Worm (Caenorhabditis elegans) whole organism, L3 larva: ENCODE data around the gene zyx-1.

Source experiments
- R02D3.7 ChIP-seq: fragments of 150-350 bp; optimal IDR thresholded peaks from 2 replicates; lab custom pipeline; 2014; ENCODE audit warnings: missing biosample characterization, missing genetic modification characterization
- ZK546.5 ChIP-seq: sonication (generic microtip); optimal IDR thresholded peaks from 2 replicates; lab custom pipeline; 2017; ENCODE audit warnings: missing biosample characterization, missing genetic modification characterization
- aly-2 ChIP-seq: fragments of 150-350 bp; optimal IDR thresholded peaks from 2 replicates; lab custom pipeline; 2014; ENCODE audit warnings: missing biosample characterization, missing genetic modification characterization
- ama-1 ChIP-seq: fragments of 150-350 bp; optimal IDR thresholded peaks from 2 replicates; lab custom pipeline; 2018
- ceh-28 ChIP-seq: fragments of 150-350 bp; optimal IDR thresholded peaks from 2 replicates; lab custom pipeline; 2014; ENCODE audit warnings: missing biosample characterization, missing genetic modification reagents, missing genetic modification characterization
- ceh-82 ChIP-seq: fragments of 150-350 bp; optimal IDR thresholded peaks from 2 replicates; lab custom pipeline; 2014; ENCODE audit warnings: missing biosample characterization, missing genetic modification characterization
- ceh-9 ChIP-seq: sonication (generic microtip); optimal IDR thresholded peaks from 2 replicates; lab custom pipeline; 2018; ENCODE audit warnings: missing biosample characterization, missing genetic modification characterization
- daf-12 ChIP-seq: fragments of 150-350 bp; optimal IDR thresholded peaks from 2 replicates; lab custom pipeline; 2014; ENCODE audit warnings: missing biosample characterization, missing genetic modification reagents, missing genetic modification characterization
- egl-27 ChIP-seq: sonication (generic microtip); optimal IDR thresholded peaks from 4 replicates; lab custom pipeline; 2017; ENCODE audit warnings: missing biosample characterization, missing genetic modification reagents, missing genetic modification characterization
- elt-1 ChIP-seq: fragments of 150-350 bp; optimal IDR thresholded peaks from 2 replicates; lab custom pipeline; 2014; ENCODE audit warnings: missing biosample characterization, missing genetic modification characterization
- elt-3 ChIP-seq, 3 experiments: fragments of 150-350 bp in 1 of 3; sonication (generic microtip) in 2 of 3; optimal IDR thresholded peaks; 2 replicates in 2 of 3; 4 replicates in 1 of 3; lab custom pipeline; 2014 to 2017; ENCODE audit warnings: missing biosample characterization in 3 of 3, missing genetic modification characterization in 3 of 3
- eor-1 ChIP-seq, 2 experiments: fragments of 150-350 bp; optimal IDR thresholded peaks; 2 replicates each; lab custom pipeline; 2014 to 2018; ENCODE audit warnings: missing biosample characterization in 2 of 2, missing genetic modification characterization in 2 of 2
- fkh-10 ChIP-seq: sonication (generic microtip); optimal IDR thresholded peaks from 2 replicates; lab custom pipeline; 2017; ENCODE audit warnings: missing biosample characterization, missing genetic modification reagents, missing genetic modification characterization
- hmg-11 ChIP-seq: sonication (generic microtip); optimal IDR thresholded peaks from 2 replicates; lab custom pipeline; 2016; ENCODE audit warnings: missing genetic modification characterization, missing compliant biosample characterization
- jun-1 ChIP-seq: fragments of 150-350 bp; optimal IDR thresholded peaks from 2 replicates; lab custom pipeline; 2014; ENCODE audit warnings: missing biosample characterization, missing genetic modification reagents, missing genetic modification characterization
- lin-39 ChIP-seq: fragments of 150-350 bp; optimal IDR thresholded peaks from 2 replicates; lab custom pipeline; 2018; ENCODE audit warnings: missing biosample characterization, missing genetic modification reagents, missing genetic modification characterization
- lsy-12 ChIP-seq: sonication (generic microtip); optimal IDR thresholded peaks from 2 replicates; lab custom pipeline; 2016; ENCODE audit warnings: mild to moderate bottlenecking, missing genetic modification characterization, missing compliant biosample characterization
- mdl-1 ChIP-seq: fragments of 150-350 bp; optimal IDR thresholded peaks from 2 replicates; lab custom pipeline; 2014; ENCODE audit warnings: missing biosample characterization, missing genetic modification characterization
- mml-1 ChIP-seq: fragments of 150-350 bp; sonication (generic microtip); optimal IDR thresholded peaks from 3 replicates; lab custom pipeline; 2014; ENCODE audit warnings: missing biosample characterization, missing genetic modification characterization
- nfya-1 ChIP-seq: sonication (generic microtip); optimal IDR thresholded peaks from 2 replicates; lab custom pipeline; 2017; ENCODE audit warnings: missing genetic modification characterization, mild to moderate bottlenecking, missing compliant biosample characterization, antibody characterized with exemption, moderate library complexity; ENCODE audit not compliant: insufficient read depth
- nhr-11 ChIP-seq: fragments of 150-350 bp; optimal IDR thresholded peaks from 2 replicates; lab custom pipeline; 2014; ENCODE audit warnings: missing biosample characterization, missing genetic modification characterization
- nhr-23 ChIP-seq: fragments of 150-350 bp; optimal IDR thresholded peaks from 2 replicates; lab custom pipeline; 2014; ENCODE audit warnings: missing biosample characterization, missing genetic modification reagents, missing genetic modification characterization
- nhr-25 ChIP-seq: sonication (generic microtip); optimal IDR thresholded peaks from 2 replicates; lab custom pipeline; 2017; ENCODE audit warnings: missing biosample characterization, missing genetic modification characterization
- nhr-28 ChIP-seq: fragments of 150-350 bp; optimal IDR thresholded peaks from 2 replicates; lab custom pipeline; 2014; ENCODE audit warnings: missing biosample characterization, missing genetic modification characterization
- nhr-43 ChIP-seq: sonication (generic microtip); optimal IDR thresholded peaks from 2 replicates; lab custom pipeline; 2016; ENCODE audit warnings: mild to moderate bottlenecking, missing genetic modification characterization, missing compliant biosample characterization; ENCODE audit not compliant: poor library complexity, severe bottlenecking
- nhr-67 ChIP-seq: fragments of 150-350 bp; optimal IDR thresholded peaks from 2 replicates; lab custom pipeline; 2014; ENCODE audit warnings: missing biosample characterization, missing genetic modification characterization
- nhr-76 ChIP-seq: fragments of 150-350 bp; sonication (generic microtip); optimal IDR thresholded peaks from 5 replicates; lab custom pipeline; 2014; ENCODE audit warnings: missing biosample characterization, missing genetic modification characterization
- nhr-77 ChIP-seq: fragments of 150-350 bp; optimal IDR thresholded peaks from 2 replicates; lab custom pipeline; 2014; ENCODE audit warnings: missing biosample characterization, missing genetic modification characterization
- pha-4 ChIP-seq: fragments of 150-350 bp; optimal IDR thresholded peaks from 2 replicates; lab custom pipeline; 2014; ENCODE audit warnings: missing biosample characterization, missing genetic modification reagents, missing genetic modification characterization
- sea-2 ChIP-seq: fragments of 150-350 bp; sonication (generic microtip); optimal IDR thresholded peaks from 4 replicates; lab custom pipeline; 2014; ENCODE audit warnings: missing biosample characterization, missing genetic modification reagents, missing genetic modification characterization
- skn-1 ChIP-seq: fragments of 150-350 bp; optimal IDR thresholded peaks from 2 replicates; lab custom pipeline; 2014; ENCODE audit warnings: missing biosample characterization, missing genetic modification characterization
- snpc-4 ChIP-seq: fragments of 150-350 bp; optimal IDR thresholded peaks from 2 replicates; lab custom pipeline; 2014; ENCODE audit warnings: missing biosample characterization, missing genetic modification characterization
- unc-39 ChIP-seq: sonication (generic microtip); optimal IDR thresholded peaks from 4 replicates; lab custom pipeline; 2017; ENCODE audit warnings: missing biosample characterization, missing genetic modification characterization
- unc-62 ChIP-seq: fragments of 150-350 bp; sonication (generic microtip); optimal IDR thresholded peaks from 4 replicates; lab custom pipeline; 2014; ENCODE audit warnings: missing biosample characterization, missing genetic modification reagents, missing genetic modification characterization
- zag-1 ChIP-seq: fragments of 150-350 bp; optimal IDR thresholded peaks from 2 replicates; lab custom pipeline; 2014; ENCODE audit warnings: missing biosample characterization, missing genetic modification characterization
- ztf-4 ChIP-seq: fragments of 150-350 bp; optimal IDR thresholded peaks from 2 replicates; lab custom pipeline; 2014; ENCODE audit warnings: missing biosample characterization, missing genetic modification characterization

Gene zyx-1

DNA sequence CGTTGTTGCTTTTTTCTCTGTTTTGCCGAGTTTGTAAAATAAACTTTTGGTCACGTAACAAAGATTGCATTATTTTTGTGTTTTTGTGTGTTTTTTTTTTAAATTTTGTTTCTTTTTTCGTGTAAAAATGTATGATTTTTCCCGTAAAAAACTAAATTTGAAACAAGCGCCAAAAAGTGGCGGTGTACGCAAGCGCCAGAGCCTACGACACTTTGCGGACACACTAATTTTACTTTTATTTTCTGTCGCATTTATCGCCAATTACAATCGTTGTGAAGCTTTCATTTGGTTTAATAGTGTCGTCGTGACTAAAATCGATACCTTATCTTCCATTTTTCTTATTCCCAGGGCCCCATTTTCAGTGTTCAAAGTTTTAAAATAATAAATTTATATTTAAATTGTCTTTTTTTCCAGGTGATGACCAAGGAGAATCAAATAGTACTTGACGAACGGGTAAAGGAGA lies 27.1 kb downstream of the zyx-1 start, which contains the start of the genes Y81G3A.1 and gcn-2:
TSS of gene Y81G3A.1 (minus strand) at position 175 of the 463 bp plus-strand sequence.
TSS of gene gcn-2 (plus strand) at position 413 of the 463 bp plus-strand sequence.
- TF ChIP-seq snpc-4 (tag; lab: Kevin White, UChicago) (peak; percentile 40), nhr-67 (no peak), R02D3.7 (tag; lab: Kevin White, UChicago) (peak; percentile 20), nhr-23 (no peak), daf-12 (tag; lab: Kevin White, UChicago) (no peak), pha-4 (tag; lab: Kevin White, UChicago) (no peak), nhr-77 (no peak), eor-1 (tag; optimal IDR thresholded peaks at IDR 0.05; lab: Kevin White, UChicago) (no peak), nfya-1 (tag; lab: Kevin White, UChicago) (no peak), nhr-11 (tag; lab: Kevin White, UChicago) (no peak), jun-1 (tag; lab: Kevin White, UChicago) (no peak), ZK546.5 (tag; lab: Kevin White, UChicago) (no peak), elt-3 (tag; optimal IDR thresholded peaks at IDR 0.05; lab: Kevin White, UChicago) (no peak), zag-1 (tag; lab: Kevin White, UChicago) (no peak), unc-62 (GFP tag; lab: Kevin White, UChicago) (no peak), skn-1 (peak; percentile 19), ztf-4 (tag; lab: Kevin White, UChicago) (no peak), nhr-28 (no peak), ceh-9 (tag; lab: Kevin White, UChicago) (no peak), hmg-11 (tag; lab: Kevin White, UChicago) (peak; percentile 15), egl-27 (no peak), lin-39 (peak; percentile 6), aly-2 (tag; lab: Kevin White, UChicago) (no peak)

DNA sequence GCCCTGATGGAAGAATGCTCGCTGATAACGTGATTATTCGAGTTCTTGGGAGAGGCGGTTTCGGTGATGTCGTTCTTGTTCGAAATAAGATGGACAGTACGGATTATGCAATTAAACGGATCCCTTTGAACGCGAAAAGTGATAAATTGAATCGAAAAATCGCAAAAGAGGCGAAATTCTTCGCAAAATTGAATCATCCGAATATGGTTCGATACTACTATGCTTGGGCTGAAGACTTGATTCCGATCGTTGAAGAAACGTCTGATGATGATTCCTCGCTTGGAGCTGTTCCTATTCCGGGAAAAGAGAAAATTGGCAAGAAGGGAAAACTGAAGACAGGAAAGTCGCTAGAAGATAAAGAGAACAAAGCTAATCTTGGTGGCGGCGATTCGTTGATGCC lies 29.2 kb downstream of the zyx-1 start:
- TF ChIP-seq nhr-77 (no peak), ZK546.5 (tag; lab: Kevin White, UChicago) (no peak), nhr-43 (tag; lab: Kevin White, UChicago) (no peak), lsy-12 (tag; lab: Kevin White, UChicago) (no peak), ama-1 (no peak), nhr-23 (no peak), fkh-10 (GFP tag; lab: Kevin White, UChicago) (no peak), elt-1 (no peak), ceh-28 (no peak), pha-4 (tag; lab: Kevin White, UChicago) (no peak), unc-62 (GFP tag; lab: Kevin White, UChicago) (no peak), snpc-4 (tag; lab: Kevin White, UChicago) (no peak), sea-2 (GFP tag; lab: Kevin White, UChicago) (no peak)

DNA sequence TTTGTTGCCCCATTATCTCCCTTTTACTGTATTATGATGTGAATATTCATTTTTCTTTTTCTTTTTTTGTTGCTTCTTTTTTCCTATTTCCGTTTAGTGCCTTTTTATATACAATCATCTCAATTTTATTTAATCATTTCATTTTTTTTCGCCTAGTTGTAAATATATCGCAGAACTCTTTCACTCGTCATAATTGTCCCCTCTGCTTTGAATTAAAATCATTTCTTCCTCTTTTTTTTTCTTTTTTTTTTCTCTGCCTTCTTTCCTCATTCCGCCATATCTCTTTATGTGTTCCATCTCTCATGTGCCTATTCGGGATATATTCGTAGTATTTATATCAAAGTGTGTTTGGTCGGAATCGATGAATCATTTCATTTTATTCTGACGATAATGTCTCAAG lies 34.4 kb downstream of the zyx-1 start, which contains the start of gene Y81G3A.4:
TSS of gene Y81G3A.4 (plus strand) at position 301 of the 400 bp plus-strand sequence.
- no peak for TF ChIP-seq elt-3 (tag; optimal IDR thresholded peaks at IDR 0.05; lab: Kevin White, UChicago)
- no peak for TF ChIP-seq unc-39 (tag; lab: Kevin White, UChicago)
- TF ChIP-seq egl-27 = no peak
- no peak for TF ChIP-seq ceh-82 (tag; lab: Kevin White, UChicago)
- TF ChIP-seq nhr-43 (tag; lab: Kevin White, UChicago) = no peak
- TF ChIP-seq mdl-1 = no peak
- no peak for TF ChIP-seq zag-1 (tag; lab: Kevin White, UChicago)
- no peak for TF ChIP-seq lsy-12 (tag; lab: Kevin White, UChicago)
- TF ChIP-seq nhr-25 (tag; lab: Kevin White, UChicago) = no peak
- TF ChIP-seq aly-2 (tag; lab: Kevin White, UChicago) = no peak
- no peak for TF ChIP-seq ama-1
- TF ChIP-seq nhr-28 = no peak

- TF ChIP-seq unc-39 (tag; lab: Kevin White, UChicago) (no peak), nhr-25 (tag; lab: Kevin White, UChicago) (no peak), mml-1 (no peak), jun-1 (tag; lab: Kevin White, UChicago) (no peak), daf-12 (tag; lab: Kevin White, UChicago) (no peak), ceh-28 (no peak), nhr-76 (no peak)
Observed at ce11 chrII:13091857-13092256, 35.1 kb downstream of the zyx-1 start.
